Fruit fly (Drosophila melanogaster): ENCODE data around the gene ari-1.
A peak's percentile ranks its signal among the peaks of the same experiment; 100 is the strongest.

DNA sequence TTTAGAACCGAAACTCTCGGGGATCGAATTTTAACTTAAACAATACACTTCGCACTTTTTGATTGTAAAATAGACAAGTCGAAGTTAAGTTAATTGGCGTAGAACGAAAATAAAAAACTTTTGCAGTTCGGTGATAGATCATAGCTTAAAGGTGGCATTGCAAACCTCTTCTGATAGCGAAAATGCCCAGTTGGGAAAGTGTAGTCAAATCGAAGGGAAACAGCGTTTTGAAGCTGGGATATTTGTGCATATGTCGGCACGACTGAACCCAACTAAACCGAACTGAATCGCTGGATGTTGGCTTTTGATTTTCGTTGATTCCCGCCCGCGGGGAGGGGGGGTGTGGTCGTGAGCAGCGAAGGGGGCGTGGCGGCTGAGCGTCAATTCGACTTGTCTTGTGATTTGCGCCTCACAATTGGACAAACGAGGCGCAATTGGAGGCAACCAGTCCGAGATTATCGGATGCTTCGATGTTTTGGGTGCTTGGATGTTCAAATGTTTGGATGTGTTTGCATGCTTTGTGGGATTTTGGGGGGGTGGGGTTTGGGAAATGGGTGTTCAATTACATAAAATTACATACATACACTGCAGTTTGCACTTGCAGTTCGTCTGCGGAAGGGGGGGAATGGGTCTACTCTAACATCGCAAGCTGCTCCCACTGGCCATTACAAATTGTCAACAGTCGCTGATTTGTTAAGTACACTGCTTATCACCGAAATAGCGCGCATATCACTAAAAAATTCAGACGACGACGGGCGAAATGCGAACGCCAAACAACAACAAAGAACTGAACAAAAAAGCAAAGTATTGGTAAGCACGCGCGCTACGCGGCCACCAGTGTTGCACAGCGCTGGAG is 52.7 kb downstream of the ari-1 start:
- TF ChIP-seq CG15336 (GFP tag; IDR thresholded peaks at IDR 0.05) (no peak), CG11902 (GFP tag; optimal IDR thresholded peaks at IDR 0.05) (no peak), achi (GFP tag; optimal IDR thresholded peaks at IDR 0.05) (no peak), svp (GFP tag) (peak; percentile 45), Ets21C (GFP tag; optimal IDR thresholded peaks at IDR 0.05) (no peak), CG16779 (tag; optimal IDR thresholded peaks at IDR 0.05) (no peak), CG7368 (GFP tag; optimal IDR thresholded peaks at IDR 0.05) (no peak)

Data from whole organism, prepupa.